Worm (Caenorhabditis elegans) whole organism, mixed stage, embryonic: Measurements from ENCODE around the gene C50B8.4.
A peak's percentile ranks its signal among the peaks of the same experiment; 100 is the strongest.

Experiments
- ces-1 ChIP-seq: fragments of 150-350 bp; optimal IDR thresholded peaks from 2 replicates; lab custom pipeline; 2014; ENCODE audit warnings: missing biosample characterization, missing genetic modification reagents, missing genetic modification characterization
- drap-1 ChIP-seq: fragments of 200-800 bp; sonication (Bioruptor generic); optimal IDR thresholded peaks from 3 replicates; lab custom pipeline; 2018; ENCODE audit warnings: mild to moderate bottlenecking, missing genetic modification characterization, missing compliant biosample characterization
- elt-1 ChIP-seq: sonication (generic microtip); optimal IDR thresholded peaks from 2 replicates; lab custom pipeline; 2017; ENCODE audit warnings: missing genetic modification characterization, mild to moderate bottlenecking, missing compliant biosample characterization, antibody characterized with exemption, moderate library complexity, borderline replicate concordance; ENCODE audit not compliant: insufficient read depth
- mab-5 ChIP-seq: fragments of 150-350 bp; optimal IDR thresholded peaks from 2 replicates; lab custom pipeline; 2014; ENCODE audit warnings: missing biosample characterization, missing genetic modification characterization
- nhr-76 ChIP-seq: sonication (generic microtip); optimal IDR thresholded peaks from 2 replicates; lab custom pipeline; 2017; ENCODE audit warnings: missing biosample characterization, missing genetic modification characterization
- pha-4 ChIP-seq: fragments of 150-350 bp; optimal IDR thresholded peaks from 2 replicates; lab custom pipeline; 2018; ENCODE audit warnings: missing biosample characterization, missing genetic modification reagents, missing genetic modification characterization
- snpc-4 ChIP-seq: fragments of 150-350 bp; optimal IDR thresholded peaks from 2 replicates; lab custom pipeline; 2014; ENCODE audit warnings: missing biosample characterization, missing genetic modification characterization
- unc-39 ChIP-seq: fragments of 150-350 bp; optimal IDR thresholded peaks from 2 replicates; lab custom pipeline; 2014; ENCODE audit warnings: missing biosample characterization, missing genetic modification characterization
- unc-62 ChIP-seq: fragments of 150-350 bp; optimal IDR thresholded peaks from 2 replicates; lab custom pipeline; 2014; ENCODE audit warnings: missing biosample characterization, missing genetic modification reagents, missing genetic modification characterization

DNA sequence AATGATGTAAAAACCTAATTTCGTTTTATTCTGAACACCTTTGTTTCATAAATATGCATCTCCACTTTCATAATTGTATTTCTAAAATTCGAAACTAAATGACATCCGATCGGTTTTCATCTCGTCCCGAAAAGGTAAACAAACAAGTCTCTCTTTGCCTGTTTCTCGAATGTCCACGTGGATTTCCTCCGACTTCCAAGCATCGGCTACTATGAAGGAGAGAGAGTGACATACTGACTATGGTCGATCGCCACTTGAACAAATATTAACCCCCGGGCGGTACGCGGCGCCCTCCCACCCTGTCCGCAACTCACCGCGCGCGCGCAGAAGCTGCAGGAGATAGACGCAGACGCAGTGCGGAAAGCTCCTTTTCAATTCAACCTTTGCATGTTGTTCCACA is 4.1 kb downstream of the C50B8.4 start:
- TF ChIP-seq nhr-76 (tag; lab: Kevin White, UChicago) = no peak
- TF ChIP-seq elt-1 (tag; lab: Kevin White, UChicago) = no peak
- no peak for TF ChIP-seq ces-1 (GFP tag; lab: Kevin White, UChicago)
- no peak for TF ChIP-seq unc-39 (tag; lab: Kevin White, UChicago)
- TF ChIP-seq drap-1 = no peak
- no peak for TF ChIP-seq unc-62 (GFP tag; lab: Kevin White, UChicago)
- no peak for TF ChIP-seq snpc-4 (tag; lab: Kevin White, UChicago)
- peak; percentile 94 for TF ChIP-seq pha-4 (tag; lab: Kevin White, UChicago)
- TF ChIP-seq mab-5 (tag; lab: Kevin White, UChicago) = no peak
